Worm (Caenorhabditis elegans) whole organism, L3 larva: ENCODE data around the gene F47B7.5.

Experiments used
- R02D3.7 ChIP-seq: fragments of 150-350 bp; optimal IDR thresholded peaks from 2 replicates; lab custom pipeline; 2014; ENCODE audit warnings: missing biosample characterization, missing genetic modification characterization
- ZK546.5 ChIP-seq: sonication (generic microtip); optimal IDR thresholded peaks from 2 replicates; lab custom pipeline; 2017; ENCODE audit warnings: missing biosample characterization, missing genetic modification characterization
- daf-12 ChIP-seq: fragments of 150-350 bp; optimal IDR thresholded peaks from 2 replicates; lab custom pipeline; 2014; ENCODE audit warnings: missing biosample characterization, missing genetic modification reagents, missing genetic modification characterization
- fkh-10 ChIP-seq: sonication (generic microtip); optimal IDR thresholded peaks from 2 replicates; lab custom pipeline; 2017; ENCODE audit warnings: missing biosample characterization, missing genetic modification reagents, missing genetic modification characterization
- mdl-1 ChIP-seq: fragments of 150-350 bp; optimal IDR thresholded peaks from 2 replicates; lab custom pipeline; 2014; ENCODE audit warnings: missing biosample characterization, missing genetic modification characterization
- nhr-237 ChIP-seq: fragments of 150-350 bp; optimal IDR thresholded peaks from 2 replicates; lab custom pipeline; 2014; ENCODE audit warnings: missing biosample characterization, missing genetic modification characterization
- nhr-25 ChIP-seq: sonication (generic microtip); optimal IDR thresholded peaks from 2 replicates; lab custom pipeline; 2017; ENCODE audit warnings: missing biosample characterization, missing genetic modification characterization
- nhr-28 ChIP-seq: fragments of 150-350 bp; optimal IDR thresholded peaks from 2 replicates; lab custom pipeline; 2014; ENCODE audit warnings: missing biosample characterization, missing genetic modification characterization
- nhr-76 ChIP-seq: fragments of 150-350 bp; sonication (generic microtip); optimal IDR thresholded peaks from 5 replicates; lab custom pipeline; 2014; ENCODE audit warnings: missing biosample characterization, missing genetic modification characterization
- pha-4 ChIP-seq: fragments of 150-350 bp; optimal IDR thresholded peaks from 2 replicates; lab custom pipeline; 2014; ENCODE audit warnings: missing biosample characterization, missing genetic modification reagents, missing genetic modification characterization
- skn-1 ChIP-seq: fragments of 150-350 bp; optimal IDR thresholded peaks from 2 replicates; lab custom pipeline; 2014; ENCODE audit warnings: missing biosample characterization, missing genetic modification characterization
- tbx-2 ChIP-seq: sonication (generic microtip); optimal IDR thresholded peaks from 2 replicates; lab custom pipeline; 2016; ENCODE audit warnings: mild to moderate bottlenecking, missing genetic modification characterization, missing compliant biosample characterization
- unc-62 ChIP-seq: fragments of 150-350 bp; sonication (generic microtip); optimal IDR thresholded peaks from 4 replicates; lab custom pipeline; 2014; ENCODE audit warnings: missing biosample characterization, missing genetic modification reagents, missing genetic modification characterization

- TF ChIP-seq nhr-28 (tag; lab: Kevin White, UChicago) (no peak), nhr-25 (tag; lab: Kevin White, UChicago) (no peak), unc-62 (GFP tag; lab: Kevin White, UChicago) (no peak), pha-4 (no peak), R02D3.7 (tag; lab: Kevin White, UChicago) (no peak), skn-1 (tag; lab: Kevin White, UChicago) (no peak), mdl-1 (tag; lab: Kevin White, UChicago) (no peak), nhr-76 (no peak), nhr-237 (tag; lab: Kevin White, UChicago) (no peak), ZK546.5 (no peak), daf-12 (tag; lab: Kevin White, UChicago) (no peak), tbx-2 (tag; lab: Kevin White, UChicago) (no peak), fkh-10 (GFP tag; lab: Kevin White, UChicago) (no peak)
Measured at ce11 chrX:3751370-3751769, 17.2 kb downstream of the F47B7.5 start.
